Worm (Caenorhabditis elegans) whole organism, L2 larva: ENCODE data around the gene pqn-16.
A peak's percentile ranks its signal among the peaks of the same experiment; 100 is the strongest.

Experiments used
- C34F6.9 ChIP-seq: fragments of 150-350 bp; optimal IDR thresholded peaks from 2 replicates; lab custom pipeline; 2014; ENCODE audit warnings: missing biosample characterization, missing genetic modification characterization
- F13H6.1 ChIP-seq: sonication (generic microtip); optimal IDR thresholded peaks from 2 replicates; lab custom pipeline; 2016; ENCODE audit warnings: missing genetic modification characterization, missing compliant biosample characterization
- Y55F3AM.14 ChIP-seq: fragments of 200-800 bp; sonication (Bioruptor generic); optimal IDR thresholded peaks from 2 replicates; lab custom pipeline; 2018; ENCODE audit warnings: mild to moderate bottlenecking, missing genetic modification characterization, missing compliant biosample characterization
- aly-2 ChIP-seq: fragments of 150-350 bp; optimal IDR thresholded peaks from 2 replicates; lab custom pipeline; 2014; ENCODE audit warnings: missing biosample characterization, missing genetic modification characterization
- ama-1 ChIP-seq: fragments of 150-350 bp; optimal IDR thresholded peaks from 2 replicates; lab custom pipeline; 2018; ENCODE audit warnings: inconsistent platforms
- ceh-16 ChIP-seq: fragments of 150-350 bp; optimal IDR thresholded peaks from 2 replicates; lab custom pipeline; 2014; ENCODE audit warnings: missing biosample characterization, missing genetic modification characterization
- ceh-82 ChIP-seq: fragments of 150-350 bp; optimal IDR thresholded peaks from 2 replicates; lab custom pipeline; 2014; ENCODE audit warnings: missing biosample characterization, missing genetic modification characterization
- crh-2 ChIP-seq: sonication (generic microtip); optimal IDR thresholded peaks from 2 replicates; lab custom pipeline; 2017; ENCODE audit warnings: missing biosample characterization, missing genetic modification characterization
- dmd-4 ChIP-seq: sonication (generic microtip); optimal IDR thresholded peaks from 2 replicates; lab custom pipeline; 2017; ENCODE audit warnings: missing biosample characterization, missing genetic modification characterization
- egl-27 ChIP-seq: sonication (generic microtip); optimal IDR thresholded peaks from 3 replicates; lab custom pipeline; 2017; ENCODE audit warnings: missing biosample characterization, missing genetic modification reagents, missing genetic modification characterization
- elt-1 ChIP-seq: fragments of 150-350 bp; optimal IDR thresholded peaks from 2 replicates; lab custom pipeline; 2014; ENCODE audit warnings: missing biosample characterization, missing genetic modification characterization
- fos-1 ChIP-seq: fragments of 150-350 bp; optimal IDR thresholded peaks from 2 replicates; lab custom pipeline; 2014; ENCODE audit warnings: missing biosample characterization, missing genetic modification characterization
- gmeb-1 ChIP-seq: fragments of 150-350 bp; optimal IDR thresholded peaks from 2 replicates; lab custom pipeline; 2014; ENCODE audit warnings: missing biosample characterization, missing genetic modification characterization
- lin-11 ChIP-seq: fragments of 150-350 bp; sonication (generic microtip); optimal IDR thresholded peaks from 2 replicates; lab custom pipeline; 2014; ENCODE audit warnings: missing biosample characterization, missing genetic modification characterization, inconsistent platforms, mixed read lengths
- lin-13 ChIP-seq: fragments of 150-350 bp; optimal IDR thresholded peaks from 2 replicates; lab custom pipeline; 2014; ENCODE audit warnings: missing biosample characterization, missing genetic modification reagents, missing genetic modification characterization
- lin-39 ChIP-seq: fragments of 150-350 bp; optimal IDR thresholded peaks from 2 replicates; lab custom pipeline; 2014; ENCODE audit warnings: missing biosample characterization, missing genetic modification reagents, missing genetic modification characterization
- lsy-2 ChIP-seq, 2 experiments: fragments of 150-350 bp in 1 of 2; sonication (generic microtip) in 1 of 2; optimal IDR thresholded peaks; 2 replicates each; lab custom pipeline; 2014 to 2017; ENCODE audit warnings: missing biosample characterization in 2 of 2, missing genetic modification characterization in 2 of 2
- mbf-1 ChIP-seq: sonication (generic microtip); optimal IDR thresholded peaks from 2 replicates; lab custom pipeline; 2017; ENCODE audit warnings: missing biosample characterization, missing genetic modification characterization
- nhr-10 ChIP-seq: sonication (generic microtip); optimal IDR thresholded peaks from 2 replicates; lab custom pipeline; 2017; ENCODE audit warnings: missing biosample characterization, missing genetic modification characterization
- nhr-11 ChIP-seq: fragments of 150-350 bp; optimal IDR thresholded peaks from 2 replicates; lab custom pipeline; 2014; ENCODE audit warnings: missing biosample characterization, missing genetic modification characterization
- nhr-12 ChIP-seq: fragments of 150-350 bp; optimal IDR thresholded peaks from 2 replicates; lab custom pipeline; 2014; ENCODE audit warnings: missing biosample characterization, missing genetic modification characterization
- nhr-129 ChIP-seq: fragments of 150-350 bp; optimal IDR thresholded peaks from 2 replicates; lab custom pipeline; 2014; ENCODE audit warnings: missing biosample characterization, missing genetic modification characterization
- nhr-21 ChIP-seq: fragments of 150-350 bp; optimal IDR thresholded peaks from 2 replicates; lab custom pipeline; 2014; ENCODE audit warnings: missing biosample characterization, missing genetic modification characterization
- nhr-23 ChIP-seq: fragments of 150-350 bp; optimal IDR thresholded peaks from 2 replicates; lab custom pipeline; 2014; ENCODE audit warnings: missing biosample characterization, missing genetic modification reagents, missing genetic modification characterization
- nhr-237 ChIP-seq: fragments of 150-350 bp; optimal IDR thresholded peaks from 2 replicates; lab custom pipeline; 2014; ENCODE audit warnings: missing biosample characterization, missing genetic modification characterization
- nhr-6 ChIP-seq: fragments of 150-350 bp; optimal IDR thresholded peaks from 2 replicates; lab custom pipeline; 2014; ENCODE audit warnings: missing biosample characterization, missing genetic modification characterization
- nhr-77 ChIP-seq: fragments of 150-350 bp; optimal IDR thresholded peaks from 2 replicates; lab custom pipeline; 2014; ENCODE audit warnings: missing biosample characterization, missing genetic modification characterization
- sem-4 ChIP-seq: fragments of 150-350 bp; optimal IDR thresholded peaks from 2 replicates; lab custom pipeline; 2014; ENCODE audit warnings: missing biosample characterization, missing genetic modification reagents, missing genetic modification characterization
- skn-1 ChIP-seq: sonication (generic microtip); optimal IDR thresholded peaks from 2 replicates; lab custom pipeline; 2017; ENCODE audit warnings: missing biosample characterization, missing genetic modification characterization
- sma-3 ChIP-seq: sonication (generic microtip); optimal IDR thresholded peaks from 2 replicates; lab custom pipeline; 2016; ENCODE audit warnings: missing genetic modification reagents, missing genetic modification characterization, missing compliant biosample characterization
- sma-9 ChIP-seq, 2 experiments: fragments of 150-350 bp in 1 of 2; sonication (generic microtip) in 1 of 2; optimal IDR thresholded peaks; 2 replicates each; lab custom pipeline; 2014 to 2016; ENCODE audit warnings: missing genetic modification characterization in 2 of 2, mild to moderate bottlenecking in 1 of 2, missing biosample characterization in 1 of 2, missing compliant biosample characterization in 1 of 2, missing genetic modification reagents in 1 of 2, moderate library complexity in 1 of 2
- unc-55 ChIP-seq: fragments of 150-350 bp; sonication (generic microtip); optimal IDR thresholded peaks from 3 replicates; lab custom pipeline; 2014; ENCODE audit warnings: missing biosample characterization, missing genetic modification reagents, missing genetic modification characterization
- unc-62 ChIP-seq: fragments of 150-350 bp; optimal IDR thresholded peaks from 2 replicates; lab custom pipeline; 2014; ENCODE audit warnings: missing biosample characterization, missing genetic modification reagents, missing genetic modification characterization
- zag-1 ChIP-seq: fragments of 150-350 bp; optimal IDR thresholded peaks from 2 replicates; lab custom pipeline; 2014; ENCODE audit warnings: missing biosample characterization, missing genetic modification characterization
- ztf-11 ChIP-seq: sonication (generic microtip); optimal IDR thresholded peaks from 2 replicates; lab custom pipeline; 2017; ENCODE audit warnings: missing biosample characterization, missing genetic modification characterization
- ztf-4 ChIP-seq: fragments of 150-350 bp; optimal IDR thresholded peaks from 2 replicates; lab custom pipeline; 2014; ENCODE audit warnings: missing biosample characterization, missing genetic modification characterization

Gene pqn-16

ce11 chrV:9148151-9148550, 25.7 kb upstream of the pqn-16 start:
- peak; percentile 54 for TF ChIP-seq sma-9 (GFP tag; optimal IDR thresholded peaks at IDR 0.05; lab: Kevin White, UChicago)
- no peak for TF ChIP-seq sma-9 (tag; optimal IDR thresholded peaks at IDR 0.05; lab: Kevin White, UChicago)
- no peak for TF ChIP-seq ama-1 (lab: Kevin White, UChicago)
- TF ChIP-seq lin-39 (tag; lab: Kevin White, UChicago): no peak

DNA sequence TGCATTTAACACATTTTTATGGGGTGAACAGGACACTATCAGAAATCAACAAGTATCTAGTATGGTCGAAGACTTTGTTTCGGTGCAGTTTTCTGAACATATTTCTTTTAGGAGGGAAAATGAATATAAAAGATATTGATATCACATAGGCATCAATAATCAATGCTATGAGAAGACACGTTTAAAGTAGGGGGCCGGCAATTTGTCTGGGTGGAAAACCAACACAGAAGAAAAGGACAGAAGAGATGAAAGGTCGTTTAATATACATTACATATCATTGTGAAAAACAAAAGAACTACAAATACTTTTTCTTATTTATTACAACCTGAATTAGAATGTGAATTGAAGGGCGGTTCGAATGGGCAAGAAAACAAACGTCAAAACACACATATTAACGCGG, 21.6 kb upstream of the pqn-16 start:
- TF ChIP-seq gmeb-1 (no peak), nhr-237 (tag; lab: Kevin White, UChicago) (no peak), sma-9 (GFP tag; optimal IDR thresholded peaks at IDR 0.05; lab: Kevin White, UChicago) (peak; percentile 67), sma-9 (tag; optimal IDR thresholded peaks at IDR 0.05; lab: Kevin White, UChicago) (no peak), fos-1 (tag; lab: Kevin White, UChicago) (no peak), lin-13 (no peak), nhr-23 (tag; lab: Kevin White, UChicago) (no peak), nhr-129 (tag; lab: Kevin White, UChicago) (no peak), elt-1 (tag; lab: Kevin White, UChicago) (no peak)

ce11 chrV:9154772-9155171, 19.1 kb upstream of the pqn-16 start, which contains the start of gene B0222.5:
B0222.5 (minus strand) TSS chrV:9154872.
- TF ChIP-seq crh-2 (tag; lab: Kevin White, UChicago) (no peak), gmeb-1 (no peak), ztf-4 (tag; lab: Kevin White, UChicago) (no peak), F13H6.1 (no peak), sma-3 (GFP tag; lab: Kevin White, UChicago) (no peak), C34F6.9 (tag; lab: Kevin White, UChicago) (no peak), sem-4 (tag; lab: Kevin White, UChicago) (no peak), sma-9 (GFP tag; optimal IDR thresholded peaks at IDR 0.05; lab: Kevin White, UChicago) (no peak), sma-9 (tag; optimal IDR thresholded peaks at IDR 0.05; lab: Kevin White, UChicago) (no peak), skn-1 (tag; lab: Kevin White, UChicago) (no peak), unc-62 (GFP tag; lab: Kevin White, UChicago) (no peak), lin-39 (tag; lab: Kevin White, UChicago) (no peak), nhr-21 (tag; lab: Kevin White, UChicago) (no peak), elt-1 (tag; lab: Kevin White, UChicago) (no peak), fos-1 (tag; lab: Kevin White, UChicago) (no peak), aly-2 (no peak), ceh-82 (no peak), nhr-6 (tag; lab: Kevin White, UChicago) (no peak)

ce11 chrV:9155616-9156015, 18.3 kb upstream of the pqn-16 start:
- no peak for TF ChIP-seq gmeb-1
- TF ChIP-seq C34F6.9 (tag; lab: Kevin White, UChicago): no peak
- TF ChIP-seq aly-2: no peak
- no peak for TF ChIP-seq ceh-16 (tag; lab: Kevin White, UChicago)
- TF ChIP-seq ama-1 (lab: Kevin White, UChicago): no peak
- TF ChIP-seq Y55F3AM.14 (GFP tag; lab: Kevin White, UChicago): no peak
- no peak for TF ChIP-seq nhr-10 (tag; lab: Kevin White, UChicago)
- TF ChIP-seq nhr-237 (tag; lab: Kevin White, UChicago): no peak
- no peak for TF ChIP-seq nhr-77 (tag; lab: Kevin White, UChicago)
- no peak for TF ChIP-seq unc-55
- TF ChIP-seq nhr-12 (tag; lab: Kevin White, UChicago): no peak
- TF ChIP-seq elt-1 (tag; lab: Kevin White, UChicago): no peak
- no peak for TF ChIP-seq nhr-129 (tag; lab: Kevin White, UChicago)

DNA sequence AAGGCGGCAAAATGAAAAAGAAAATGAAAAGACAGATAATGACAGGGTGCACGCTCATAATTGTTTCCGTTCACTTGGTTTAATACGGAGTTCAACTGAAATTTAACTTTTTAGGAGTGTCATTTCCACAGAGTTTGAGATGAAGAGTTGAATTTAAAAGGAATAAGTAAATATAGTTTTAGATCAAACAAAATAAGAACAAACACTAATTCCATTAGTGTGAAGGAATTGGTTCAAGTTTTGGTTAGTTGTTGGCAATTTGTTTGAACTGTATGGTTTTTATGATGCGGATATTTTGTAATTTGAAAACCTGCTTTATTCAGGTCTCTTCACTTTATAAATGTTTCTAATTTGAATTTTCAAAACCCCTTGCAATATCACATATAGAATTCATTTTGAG, 17.2 kb upstream of the pqn-16 start, which contains the start of gene B0222.15:
TSS of gene B0222.15 (minus strand) at position 101 of the 400 bp plus-strand sequence.
- no peak for TF ChIP-seq lsy-2 (tag; optimal IDR thresholded peaks at IDR 0.05; lab: Kevin White, UChicago)
- TF ChIP-seq dmd-4 (tag; lab: Kevin White, UChicago): no peak
- no peak for TF ChIP-seq mbf-1
- TF ChIP-seq nhr-11: no peak
- TF ChIP-seq ztf-11: no peak
- TF ChIP-seq lin-11: no peak
- no peak for TF ChIP-seq nhr-23 (tag; lab: Kevin White, UChicago)
- TF ChIP-seq ceh-82: no peak
- TF ChIP-seq egl-27 (tag; lab: Kevin White, UChicago): no peak
- no peak for TF ChIP-seq sma-3 (GFP tag; lab: Kevin White, UChicago)
- no peak for TF ChIP-seq zag-1
- no peak for TF ChIP-seq nhr-129 (tag; lab: Kevin White, UChicago)
- no peak for TF ChIP-seq lin-13
